Fruit fly (Drosophila melanogaster): ENCODE measurements around the gene CG6996.

CG6996 gene

DNA sequence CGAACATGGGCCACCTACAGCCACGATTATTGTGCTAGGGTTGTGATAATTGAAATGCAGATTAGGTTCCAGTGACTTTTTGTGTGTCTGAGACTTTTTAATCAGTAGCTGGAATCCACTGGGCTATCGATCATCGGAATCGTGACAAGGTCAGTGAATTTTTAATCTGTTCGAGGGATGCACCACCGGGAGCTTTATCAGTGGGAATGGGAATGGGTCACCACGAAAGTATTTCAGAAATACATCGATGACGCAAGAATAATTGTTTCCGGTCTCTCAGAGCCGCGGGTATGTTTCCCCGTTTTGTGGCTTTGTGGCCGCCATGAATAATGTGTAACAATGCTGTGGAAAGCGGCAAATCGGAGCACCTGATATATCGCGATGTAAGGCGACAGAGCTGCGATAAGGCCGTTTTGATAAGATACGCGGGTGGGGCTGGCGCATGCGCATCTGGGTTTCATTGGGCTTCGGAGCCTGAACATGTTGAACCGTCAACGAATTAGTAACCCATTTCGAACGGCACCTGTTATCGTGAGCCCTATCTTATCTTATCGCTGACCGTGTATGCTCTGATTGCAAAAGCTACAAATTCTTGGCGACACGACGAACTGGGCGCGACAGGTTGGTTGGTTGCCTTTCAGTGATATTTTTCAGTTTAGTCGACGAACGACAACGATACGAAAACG is 19.3 kb upstream of the CG6996 start, which contains the start of gene Ssk (continued):
- TF ChIP-seq GATAe (GFP tag; conservative IDR thresholded peaks at IDR 0.05) = peak; percentile 99
- no peak for TF ChIP-seq CG13624 (GFP tag; optimal IDR thresholded peaks at IDR 0.05)
- TF ChIP-seq CG1233 (GFP tag; optimal IDR thresholded peaks at IDR 0.05) = no peak
- TF ChIP-seq CG6272 (GFP tag; IDR thresholded peaks at IDR 0.05) = no peak
- TF ChIP-seq CG6254 (GFP tag; optimal IDR thresholded peaks at IDR 0.05) = no peak
- TF ChIP-seq crp (GFP tag; optimal IDR thresholded peaks at IDR 0.05) = no peak
- TF ChIP-seq CG32532 (GFP tag; IDR thresholded peaks at IDR 0.05) = peak; percentile 45; the same call in 1 of the 2 replicates
- TF ChIP-seq Rfx (GFP tag; IDR thresholded peaks at IDR 0.05) = peak; percentile 12; the same call in 1 of the 2 replicates
- TF ChIP-seq CG1024 (GFP tag; IDR thresholded peaks at IDR 0.05) = no peak
- no peak for TF ChIP-seq HLHmδ (GFP tag; optimal IDR thresholded peaks at IDR 0.05)
- no peak for TF ChIP-seq ase (GFP tag; IDR thresholded peaks at IDR 0.05)
- TF ChIP-seq CG3726 (GFP tag; IDR thresholded peaks at IDR 0.05) = no peak
- TF ChIP-seq zfh2 (GFP tag; optimal IDR thresholded peaks at IDR 0.05) = no peak
- TF ChIP-seq CG10274 (GFP tag; optimal IDR thresholded peaks at IDR 0.05) = no peak
- TF ChIP-seq NC2α (GFP tag; optimal IDR thresholded peaks at IDR 0.05) = no peak
- peak in 1 of 2 experiments; percentile 20 for TF ChIP-seq Hr78 (GFP tag; optimal IDR thresholded peaks at IDR 0.05)
- TF ChIP-seq gcm2 (GFP tag; optimal IDR thresholded peaks at IDR 0.05) = no peak
- TF ChIP-seq Drgx (GFP tag; IDR thresholded peaks at IDR 0.05) = no peak
- TF ChIP-seq sug (tag; optimal IDR thresholded peaks at IDR 0.05) = peak; percentile 81
- peak; percentile 45 for TF ChIP-seq ci (GFP tag; IDR thresholded peaks at IDR 0.05)
- no peak for TF ChIP-seq CG4854 (GFP tag; optimal IDR thresholded peaks at IDR 0.05)
- peak; percentile 31 for TF ChIP-seq caup (GFP tag; optimal IDR thresholded peaks at IDR 0.05; ENCODE audit: severe bottlenecking)
- TF ChIP-seq Rx (GFP tag; IDR thresholded peaks at IDR 0.05) = no peak
- TF ChIP-seq chif (GFP tag; optimal IDR thresholded peaks at IDR 0.05) = no peak
- no peak for TF ChIP-seq ewg (GFP tag; optimal IDR thresholded peaks at IDR 0.05)
- no peak for TF ChIP-seq da (GFP tag; optimal IDR thresholded peaks at IDR 0.05)
- peak; percentile 60 for TF ChIP-seq CG12769 (tag; optimal IDR thresholded peaks at IDR 0.05)
- no peak for TF ChIP-seq jumu (GFP tag; optimal IDR thresholded peaks at IDR 0.05)
- no peak for TF ChIP-seq CG34224 (GFP tag; IDR thresholded peaks at IDR 0.05; ENCODE audit: partially characterized antibody)
- TF ChIP-seq CG2120 (GFP tag; optimal IDR thresholded peaks at IDR 0.05) = no peak
- TF ChIP-seq Nf-YC (tag; optimal IDR thresholded peaks at IDR 0.05) = peak; percentile 45
- TF ChIP-seq Doc2 (GFP tag; IDR thresholded peaks at IDR 0.05) = no peak
- peak; percentile 82 for TF ChIP-seq mirr (GFP tag; optimal IDR thresholded peaks at IDR 0.05)
- TF ChIP-seq CG6765 (GFP tag; optimal IDR thresholded peaks at IDR 0.05) = no peak
- no peak for TF ChIP-seq CG8089 (GFP tag; optimal IDR thresholded peaks at IDR 0.05)
- peak; percentile 90 for TF ChIP-seq sd (tag; optimal IDR thresholded peaks at IDR 0.05)
- TF ChIP-seq Opbp (GFP tag; IDR thresholded peaks at IDR 0.05; ENCODE audit: partially characterized antibody) = no peak
- no peak for TF ChIP-seq HLH3B (GFP tag; IDR thresholded peaks at IDR 0.05)
- TF ChIP-seq CG3847 (GFP tag; IDR thresholded peaks at IDR 0.05) = no peak
- 0 out of 3 replicates have a peak, but pooled peaks have one; percentile 44 for TF ChIP-seq CG2199 (GFP tag; IDR thresholded peaks at IDR 0.05)
- TF ChIP-seq sima (GFP tag; optimal IDR thresholded peaks at IDR 0.05) = no peak
- TF ChIP-seq ham (GFP tag; IDR thresholded peaks at IDR 0.05) = no peak
- TF ChIP-seq lola (GFP tag; optimal IDR thresholded peaks at IDR 0.05) = no peak
- no peak for TF ChIP-seq Meics (GFP tag; optimal IDR thresholded peaks at IDR 0.05)
- peak; percentile 22 for TF ChIP-seq CG17385 (GFP tag; optimal IDR thresholded peaks at IDR 0.05)
- TF ChIP-seq Lim3 (GFP tag; IDR thresholded peaks at IDR 0.05) = no peak
- TF ChIP-seq CG14014 (GFP tag; IDR thresholded peaks at IDR 0.05) = 0 out of 2 replicates have a peak, but pooled peaks have one; percentile 39

Measured in whole organism, embryonic.